Worm (Caenorhabditis elegans): Measurements from ENCODE around the gene T01B10.5.
"Not testable (repeated sequence)": the region's sequence is repeated elsewhere in the genome, so short reads cannot be mapped to it uniquely, and the experiment has no call there.

Gene T01B10.5

DNA sequence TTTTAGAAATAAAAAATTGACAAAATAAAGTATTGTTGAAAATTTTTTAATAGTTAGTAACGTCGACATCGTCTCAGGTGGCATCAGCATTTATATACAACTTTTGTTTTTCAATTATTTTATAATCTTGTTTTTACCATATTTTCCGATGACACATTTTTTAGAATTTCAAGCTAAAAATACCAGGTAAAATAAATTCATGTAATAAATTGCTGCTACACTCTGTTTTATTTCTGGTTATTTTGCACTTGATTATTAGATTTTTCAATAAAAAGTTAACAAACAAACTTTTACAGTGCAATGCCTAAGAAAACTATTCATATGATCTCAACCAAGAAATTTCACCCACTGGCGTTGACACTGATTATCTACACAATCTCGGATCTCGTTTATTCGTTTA, 26.5 kb downstream of the T01B10.5 start, which contains the start of gene C03G5.14:
Gene C03G5.14 (plus strand): TSS at position 301 of the 400 bp plus-strand sequence.
- TF ChIP-seq daf-12 (tag; optimal IDR thresholded peaks at IDR 0.05) (no peak), elt-1 (tag; optimal IDR thresholded peaks at IDR 0.05) (no peak), nhr-11 (tag; optimal IDR thresholded peaks at IDR 0.05) (no peak), unc-39 (tag; optimal IDR thresholded peaks at IDR 0.05) (no peak), ztf-11 (tag; optimal IDR thresholded peaks at IDR 0.05) (no peak), nhr-12 (tag; optimal IDR thresholded peaks at IDR 0.05) (no peak), fos-1 (tag; optimal IDR thresholded peaks at IDR 0.05) (no peak), sea-2 (GFP tag; optimal IDR thresholded peaks at IDR 0.05) (no peak), nhr-77 (tag; optimal IDR thresholded peaks at IDR 0.05) (no peak), pha-4 (tag; optimal IDR thresholded peaks at IDR 0.05) (no peak), skn-1 (tag; optimal IDR thresholded peaks at IDR 0.05) (no peak), aly-2 (tag; optimal IDR thresholded peaks at IDR 0.05) (no peak), nhr-28 (tag; optimal IDR thresholded peaks at IDR 0.05) (no peak), ztf-4 (tag; optimal IDR thresholded peaks at IDR 0.05) (no peak), fkh-2 (tag; optimal IDR thresholded peaks at IDR 0.05) (no peak), elt-3 (tag; optimal IDR thresholded peaks at IDR 0.05) (no peak), nhr-237 (tag; optimal IDR thresholded peaks at IDR 0.05) (no peak)

DNA sequence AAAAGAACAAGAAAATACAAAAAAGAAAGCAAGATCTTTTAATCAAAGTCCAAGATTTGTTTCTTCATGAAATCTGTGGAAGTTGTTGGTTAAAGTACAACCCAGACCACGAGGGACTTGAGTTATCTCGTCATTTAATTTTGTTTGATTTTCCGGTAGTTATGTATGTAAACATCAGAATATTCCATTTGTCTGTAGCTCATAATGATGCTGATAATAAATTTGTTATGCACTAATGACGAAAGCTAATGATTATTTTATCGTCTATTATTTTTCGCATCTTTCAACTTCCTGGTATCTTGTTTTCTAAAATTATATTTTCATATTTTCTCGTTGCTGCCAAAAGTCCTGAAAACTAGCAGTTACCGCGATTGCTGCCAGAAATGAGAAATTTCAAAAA, 27.9 kb downstream of the T01B10.5 start:
- TF ChIP-seq ZK546.5 (tag; optimal IDR thresholded peaks at IDR 0.05), result no peak
- TF ChIP-seq nhr-12 (tag; optimal IDR thresholded peaks at IDR 0.05), result no peak
- no peak for TF ChIP-seq lsy-12 (tag; optimal IDR thresholded peaks at IDR 0.05)
- TF ChIP-seq ceh-16 (tag; optimal IDR thresholded peaks at IDR 0.05), result no peak
- no peak for TF ChIP-seq ztf-4 (tag; optimal IDR thresholded peaks at IDR 0.05)
- no peak for TF ChIP-seq nhr-23 (tag; optimal IDR thresholded peaks at IDR 0.05)
- TF ChIP-seq nhr-76 (tag; optimal IDR thresholded peaks at IDR 0.05), result no peak
- TF ChIP-seq nhr-11 (tag; optimal IDR thresholded peaks at IDR 0.05), result no peak
- no peak for TF ChIP-seq sea-2 (GFP tag; optimal IDR thresholded peaks at IDR 0.05)

DNA sequence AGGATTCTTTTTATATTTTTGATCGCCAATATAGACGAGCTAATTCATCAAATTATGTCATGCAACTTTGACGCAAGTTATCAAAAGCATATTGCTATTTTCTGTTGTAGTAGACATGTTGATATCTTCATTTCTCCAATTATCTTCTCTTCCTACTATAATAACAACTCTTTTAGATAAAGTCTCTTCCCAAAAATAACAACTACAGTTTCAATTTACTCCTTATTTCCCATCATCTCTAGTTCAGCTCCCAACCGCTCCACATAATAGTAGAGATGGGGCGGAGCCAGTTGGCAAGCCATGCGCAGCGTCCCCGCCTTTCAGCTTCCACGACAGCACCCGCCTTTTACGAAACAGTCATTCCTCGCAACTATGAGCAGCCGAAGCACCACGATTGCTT, 32.8 kb downstream of the T01B10.5 start, which contains the start of gene flp-5:
Gene flp-5 (plus strand): TSS at position 301 of the 400 bp plus-strand sequence.
- TF ChIP-seq nhr-43 (tag; optimal IDR thresholded peaks at IDR 0.05; ENCODE audit: poor library complexity, severe bottlenecking), result no peak
- no peak for TF ChIP-seq tbx-2 (tag; optimal IDR thresholded peaks at IDR 0.05)
- TF ChIP-seq fkh-10 (GFP tag; optimal IDR thresholded peaks at IDR 0.05), result no peak

DNA sequence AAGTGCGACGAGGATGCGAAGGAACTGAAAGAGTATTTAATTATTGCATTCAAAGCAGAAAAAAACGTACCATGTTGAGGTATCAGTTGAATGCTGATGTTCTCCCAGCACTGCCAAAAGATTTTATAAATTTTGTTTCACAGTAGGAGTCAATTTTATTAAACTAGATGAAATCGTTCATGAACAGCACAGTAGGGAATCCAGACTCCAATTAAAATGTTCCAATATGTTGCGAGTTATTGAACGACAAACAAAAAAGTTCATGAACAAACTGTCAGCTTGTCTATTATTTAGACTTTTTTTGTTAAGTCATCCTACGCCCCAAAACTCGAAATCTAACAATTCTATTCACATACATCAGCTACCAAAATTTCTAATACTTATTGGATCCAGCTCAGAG, 39.9 kb downstream of the T01B10.5 start, which contains the start of gene nspc-1:
Gene nspc-1 (minus strand): TSS at position 101 of the 400 bp plus-strand sequence.
- TF ChIP-seq lin-15B, nhr-237, ztf-4 (tag; optimal IDR thresholded peaks at IDR 0.05): not testable (repeated sequence)

DNA sequence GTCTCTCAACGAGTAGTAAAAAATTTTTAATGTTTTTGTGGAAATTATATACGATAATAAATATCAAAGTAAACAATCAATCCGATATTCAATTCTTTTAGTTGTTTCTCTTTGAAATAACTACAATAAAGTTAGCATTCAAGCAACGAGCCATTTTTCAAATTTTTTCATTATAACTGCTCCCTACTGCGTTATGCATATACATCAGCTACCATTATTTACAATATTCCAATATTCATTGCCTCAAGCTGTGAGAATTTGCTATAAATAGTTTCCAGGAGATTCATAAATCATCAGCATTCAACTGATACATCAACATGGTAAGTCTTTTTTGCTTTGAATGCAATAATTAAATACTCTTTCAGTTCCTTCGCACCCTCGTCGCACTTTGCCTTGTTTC, 41.7 kb downstream of the T01B10.5 start, which contains the start of gene nspc-3:
Gene nspc-3 (plus strand): TSS at position 301 of the 400 bp plus-strand sequence.
- TF ChIP-seq unc-39 (tag; optimal IDR thresholded peaks at IDR 0.05) (no peak), pha-4 (tag; optimal IDR thresholded peaks at IDR 0.05) (no peak), ceh-28 (tag; optimal IDR thresholded peaks at IDR 0.05) (no peak), ztf-11 (tag; optimal IDR thresholded peaks at IDR 0.05) (no peak), pqm-1 (tag; optimal IDR thresholded peaks at IDR 0.05) (no peak), zag-1 (tag; optimal IDR thresholded peaks at IDR 0.05) (no peak), nfya-1 (tag; optimal IDR thresholded peaks at IDR 0.05; ENCODE audit: insufficient read depth) (no peak), aly-2 (tag; optimal IDR thresholded peaks at IDR 0.05) (no peak), nhr-77 (tag; optimal IDR thresholded peaks at IDR 0.05) (no peak), nhr-23 (tag; optimal IDR thresholded peaks at IDR 0.05) (no peak), sea-2 (GFP tag; optimal IDR thresholded peaks at IDR 0.05) (no peak), nhr-28 (tag; optimal IDR thresholded peaks at IDR 0.05) (no peak), elt-2 (tag; optimal IDR thresholded peaks at IDR 0.05) (no peak), ceh-9 (tag; optimal IDR thresholded peaks at IDR 0.05) (no peak), nhr-76 (tag; optimal IDR thresholded peaks at IDR 0.05) (no peak)

DNA sequence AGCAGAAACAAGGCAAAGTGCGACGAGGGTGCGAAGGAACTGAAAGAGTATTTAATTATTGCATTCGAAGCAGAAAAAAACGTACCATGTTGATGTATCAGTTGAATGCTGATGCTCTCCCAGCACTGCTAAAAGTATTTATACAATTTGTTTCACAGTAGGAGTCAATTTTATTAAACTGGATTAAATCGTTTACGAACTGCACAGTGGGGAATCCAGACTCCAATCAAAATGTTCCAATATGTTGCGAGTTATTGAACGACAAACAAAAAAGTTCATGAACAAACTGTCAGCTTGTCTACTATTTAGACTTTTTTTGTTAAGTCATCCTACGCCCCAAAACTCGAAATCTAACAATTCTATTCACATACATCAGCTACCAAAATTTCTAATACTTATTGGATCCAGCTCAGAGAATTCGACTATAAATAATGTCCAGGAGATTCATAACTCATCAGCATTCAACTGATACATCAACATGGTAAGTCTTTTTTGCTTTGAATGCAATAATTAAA, 43.2 kb downstream of the T01B10.5 start, which contains the start of the genes nspc-4 and nspc-5:
Gene nspc-4 (minus strand): TSS at position 101 of the 515 bp plus-strand sequence.
Gene nspc-5 (plus strand): TSS at position 465 of the 515 bp plus-strand sequence.
- not testable (repeated sequence) for TF ChIP-seq nhr-23, elt-1, nhr-25 (tag; optimal IDR thresholded peaks at IDR 0.05)
